Fruit fly (Drosophila melanogaster) whole organism, embryonic: Measurements from ENCODE around the gene Wsck.

Source experiments
- BEAF-32 ChIP-seq: fragments of 200-800 bp; sonication (Bioruptor generic); optimal IDR thresholded peaks from 3 replicates; lab custom pipeline; 2017; ENCODE audit warnings: missing biosample characterization, missing genetic modification characterization, mild to moderate bottlenecking, moderate library complexity, missing genetic modification reagents
- Blimp-1 ChIP-seq: fragments of 200-800 bp; sonication (Bioruptor generic); optimal IDR thresholded peaks from 3 replicates; lab custom pipeline; 2018; ENCODE audit warnings: missing biosample characterization, missing genetic modification characterization, mild to moderate bottlenecking, moderate library complexity, missing genetic modification reagents
- CG10209 ChIP-seq: fragments of 200-800 bp; sonication (Bioruptor generic); optimal IDR thresholded peaks from 3 replicates; lab custom pipeline; 2017; ENCODE audit warnings: missing biosample characterization, mild to moderate bottlenecking, missing genetic modification characterization, missing genetic modification reagents
- CG11093 ChIP-seq: fragments of 200-800 bp; sonication (Bioruptor generic); IDR thresholded peaks from 3 replicates; pipeline ENCODE4 v1.3.6; 2022; ENCODE audit warnings: missing biosample characterization, missing genetic modification characterization
- CG11504 ChIP-seq: fragments of 200-800 bp; sonication (Bioruptor generic); optimal IDR thresholded peaks from 3 replicates; lab custom pipeline; 2019; ENCODE audit warnings: missing biosample characterization, mild to moderate bottlenecking, missing genetic modification characterization, moderate library complexity
- CG13894 ChIP-seq: fragments of 200-800 bp; sonication (Bioruptor generic); optimal IDR thresholded peaks from 3 replicates; lab custom pipeline; 2018; ENCODE audit warnings: missing biosample characterization, mild to moderate bottlenecking, missing genetic modification characterization, moderate library complexity
- CG14667 ChIP-seq: fragments of 200-800 bp; sonication (Bioruptor generic); IDR thresholded peaks from 2 replicates; pipeline ENCODE4 v1.3.6; 2022; ENCODE audit warnings: missing biosample characterization, missing genetic modification characterization
- CG17328 ChIP-seq: fragments of 200-800 bp; sonication (Bioruptor generic); IDR thresholded peaks from 2 replicates; pipeline ENCODE4 v1.3.6; 2022; ENCODE audit warnings: missing biosample characterization, missing genetic modification characterization
- CG18011 ChIP-seq: fragments of 200-800 bp; sonication (Bioruptor generic); optimal IDR thresholded peaks from 2 replicates; lab custom pipeline; 2017; ENCODE audit warnings: missing biosample characterization, missing genetic modification characterization, mild to moderate bottlenecking, moderate library complexity, missing genotype
- CG2712 ChIP-seq: fragments of 200-800 bp; optimal IDR thresholded peaks from 3 replicates; lab custom pipeline; 2019; ENCODE audit warnings: missing biosample characterization, mild to moderate bottlenecking, missing genetic modification characterization, moderate library complexity
- CG30431 ChIP-seq: fragments of 200-800 bp; sonication (Bioruptor generic); optimal IDR thresholded peaks from 2 replicates; lab custom pipeline; 2017; ENCODE audit warnings: missing biosample characterization, missing genetic modification characterization
- CG31388 ChIP-seq: fragments of 200-800 bp; sonication (Bioruptor generic); optimal IDR thresholded peaks from 2 replicates; lab custom pipeline; 2016; ENCODE audit warnings: missing biosample characterization, missing genetic modification characterization
- CG6175 ChIP-seq: fragments of 200-800 bp; sonication (Bioruptor generic); IDR thresholded peaks from 3 replicates; pipeline ENCODE4 v1.3.6; 2022; ENCODE audit warnings: missing biosample characterization, missing genetic modification characterization
- CG7928 ChIP-seq: fragments of 200-800 bp; sonication (Bioruptor generic); optimal IDR thresholded peaks from 2 replicates; lab custom pipeline; 2017; ENCODE audit warnings: missing biosample characterization, mild to moderate bottlenecking, missing genetic modification characterization
- CG9817 ChIP-seq: fragments of 200-800 bp; sonication (Bioruptor generic); optimal IDR thresholded peaks from 2 replicates; lab custom pipeline; 2018; ENCODE audit warnings: missing biosample characterization, mild to moderate bottlenecking, missing genetic modification characterization, moderate library complexity
- CG9876 ChIP-seq: fragments of 200-800 bp; sonication (Bioruptor generic); optimal IDR thresholded peaks from 2 replicates; lab custom pipeline; 2016; ENCODE audit warnings: missing biosample characterization, missing genetic modification characterization
- CkIIα-i1 ChIP-seq: fragments of 200-800 bp; sonication (Bioruptor generic); IDR thresholded peaks from 2 replicates; pipeline ENCODE4 v1.3.6; 2022; ENCODE audit warnings: missing biosample characterization, missing genetic modification characterization
- Dek ChIP-seq: fragments of 200-800 bp; sonication (Bioruptor generic); optimal IDR thresholded peaks from 3 replicates; lab custom pipeline; 2019; ENCODE audit warnings: missing biosample characterization, mild to moderate bottlenecking, missing genetic modification characterization, moderate library complexity
- E2f1 ChIP-seq: fragments of 200-800 bp; sonication (Bioruptor generic); IDR thresholded peaks from 2 replicates; pipeline ENCODE4 v1.3.6; 2022; ENCODE audit warnings: missing biosample characterization, missing genetic modification characterization
- Fer2 ChIP-seq: fragments of 200-800 bp; sonication (Bioruptor generic); optimal IDR thresholded peaks from 2 replicates; lab custom pipeline; 2018; ENCODE audit warnings: missing biosample characterization, mild to moderate bottlenecking, missing genetic modification characterization, moderate library complexity
- Hand ChIP-seq: fragments of 200-800 bp; sonication (Bioruptor generic); optimal IDR thresholded peaks from 2 replicates; lab custom pipeline; 2017; ENCODE audit warnings: mild to moderate bottlenecking, missing biosample characterization, missing genetic modification reagents, missing genetic modification characterization
- Hr39 ChIP-seq: fragments of >200 bp; optimal IDR thresholded peaks from 2 replicates; lab custom pipeline; 2017
- Kr ChIP-seq: fragments of 200-800 bp; sonication (Bioruptor generic); optimal IDR thresholded peaks from 2 replicates; lab custom pipeline; 2017; ENCODE audit warnings: missing biosample characterization, mild to moderate bottlenecking, missing genetic modification characterization
- NfI ChIP-seq: fragments of 200-800 bp; sonication (Bioruptor generic); optimal IDR thresholded peaks from 3 replicates; lab custom pipeline; 2018; ENCODE audit warnings: missing biosample characterization, mild to moderate bottlenecking, missing genetic modification characterization, moderate library complexity
- Optix ChIP-seq: fragments of 200-800 bp; sonication (Bioruptor generic); IDR thresholded peaks from 3 replicates; pipeline ENCODE4 v1.3.6; 2022; ENCODE audit warnings: missing biosample characterization, missing genetic modification characterization
- Ptx1 ChIP-seq: fragments of 200-800 bp; sonication (Bioruptor generic); IDR thresholded peaks from 2 replicates; pipeline ENCODE4 v1.3.6; 2022; ENCODE audit warnings: missing biosample characterization, missing genetic modification characterization
- az2 ChIP-seq: fragments of 200-800 bp; sonication (Bioruptor generic); optimal IDR thresholded peaks from 3 replicates; lab custom pipeline; 2016; ENCODE audit warnings: missing biosample characterization, missing genetic modification characterization
- chif ChIP-seq, 2 experiments: fragments of 200-800 bp; sonication (Bioruptor generic); optimal IDR thresholded peaks; 3 replicates each; lab custom pipeline; 2016; ENCODE audit warnings: missing biosample characterization in 2 of 2, missing genetic modification characterization in 2 of 2
- chm ChIP-seq: fragments of 200-800 bp; sonication (Bioruptor generic); IDR thresholded peaks from 2 replicates; pipeline ENCODE4 v1.3.6; 2022; ENCODE audit warnings: missing biosample characterization, missing genetic modification characterization
- dm ChIP-seq: fragments of 200-800 bp; sonication (Bioruptor generic); optimal IDR thresholded peaks from 3 replicates; lab custom pipeline; 2016; ENCODE audit warnings: missing biosample characterization, missing genetic modification characterization
- dmrt99B ChIP-seq: fragments of 200-800 bp; sonication (Bioruptor generic); optimal IDR thresholded peaks from 2 replicates; lab custom pipeline; 2018; ENCODE audit warnings: missing biosample characterization, mild to moderate bottlenecking, missing genetic modification characterization, moderate library complexity
- dpn ChIP-seq, 2 experiments: fragments of 200-800 bp; sonication (Bioruptor generic); optimal IDR thresholded peaks; 3 replicates each; lab custom pipeline; 2016; ENCODE audit warnings: missing biosample characterization in 2 of 2, missing genetic modification characterization in 2 of 2
- en ChIP-seq: fragments of 200-800 bp; sonication (Bioruptor generic); optimal IDR thresholded peaks from 2 replicates; lab custom pipeline; 2016; ENCODE audit warnings: missing biosample characterization, missing genetic modification characterization
- eve ChIP-seq, 2 experiments: fragments of >200 bp; optimal IDR thresholded peaks; 2 replicates each; lab custom pipeline; 2017; ENCODE audit warnings: missing biosample characterization in 2 of 2, missing genetic modification characterization in 2 of 2
- kni ChIP-seq: fragments of 200-800 bp; sonication (Bioruptor generic); optimal IDR thresholded peaks from 3 replicates; lab custom pipeline; 2017; ENCODE audit warnings: mild to moderate bottlenecking, missing biosample characterization, missing genetic modification reagents, missing genetic modification characterization
- lab ChIP-seq: fragments of 200-800 bp; sonication (Bioruptor generic); optimal IDR thresholded peaks from 3 replicates; lab custom pipeline; 2017; ENCODE audit warnings: missing biosample characterization, missing genetic modification characterization, mild to moderate bottlenecking, moderate library complexity, missing genetic modification reagents
- lbe ChIP-seq: fragments of 200-800 bp; sonication (Bioruptor generic); optimal IDR thresholded peaks from 2 replicates; lab custom pipeline; 2016; ENCODE audit warnings: missing biosample characterization, mild to moderate bottlenecking, missing genetic modification characterization
- nom ChIP-seq: fragments of 200-800 bp; sonication (Bioruptor generic); optimal IDR thresholded peaks from 2 replicates; lab custom pipeline; 2017; ENCODE audit warnings: missing biosample characterization, missing genetic modification characterization, mild to moderate bottlenecking, moderate library complexity, missing genetic modification reagents
- pan ChIP-seq, 4 experiments: fragments of >200 bp in 3 of 4; fragments of 200-800 bp in 1 of 4; sonication (Bioruptor generic) in 1 of 4; optimal IDR thresholded peaks in 3 of 4; IDR thresholded peaks in 1 of 4; 2 replicates each; pipeline versions ENCODE4 v1.3.6 to Lab custom; 2017 to 2022; ENCODE audit warnings: missing biosample characterization in 2 of 4, missing genetic modification characterization in 2 of 4, mixed read lengths in 1 of 4
- psq ChIP-seq: fragments of 200-800 bp; sonication (Bioruptor generic); optimal IDR thresholded peaks from 2 replicates; lab custom pipeline; 2017; ENCODE audit warnings: missing biosample characterization, missing genetic modification characterization
- rib ChIP-seq: fragments of 200-800 bp; sonication (Bioruptor generic); IDR thresholded peaks from 2 replicates; pipeline ENCODE4 v1.3.6; 2022; ENCODE audit warnings: missing biosample characterization, missing genetic modification characterization
- scrt ChIP-seq: fragments of 200-800 bp; sonication (Bioruptor generic); optimal IDR thresholded peaks from 2 replicates; lab custom pipeline; 2018; ENCODE audit warnings: missing biosample characterization, mild to moderate bottlenecking, missing genetic modification characterization, moderate library complexity
- sd ChIP-seq: fragments of 200-800 bp; sonication (Bioruptor generic); optimal IDR thresholded peaks from 3 replicates; lab custom pipeline; 2018; ENCODE audit warnings: missing biosample characterization, mild to moderate bottlenecking, missing genetic modification characterization, moderate library complexity
- sens-2 ChIP-seq: fragments of 200-800 bp; sonication (Bioruptor generic); IDR thresholded peaks from 2 replicates; pipeline ENCODE4 v1.3.6; 2022; ENCODE audit warnings: missing biosample characterization, missing genetic modification characterization
- slbo ChIP-seq: fragments of 200-800 bp; sonication (Bioruptor generic); IDR thresholded peaks from 2 replicates; pipeline ENCODE4 v1.3.6; 2022; ENCODE audit warnings: missing biosample characterization, missing genetic modification characterization
- ssp ChIP-seq: fragments of 200-800 bp; sonication (Bioruptor generic); IDR thresholded peaks from 2 replicates; pipeline ENCODE4 v1.3.6; 2022; ENCODE audit warnings: missing biosample characterization, missing genetic modification characterization
- unc-4 ChIP-seq: fragments of 200-800 bp; sonication (Bioruptor generic); IDR thresholded peaks from 2 replicates; pipeline ENCODE4 v1.3.6; 2022; ENCODE audit warnings: missing biosample characterization, missing genetic modification characterization; ENCODE audit not compliant: partially characterized antibody
- vnd ChIP-seq: fragments of 200-800 bp; sonication (Bioruptor generic); IDR thresholded peaks from 3 replicates; pipeline ENCODE4 v1.3.6; 2022; ENCODE audit warnings: missing biosample characterization, missing genetic modification characterization; ENCODE audit not compliant: partially characterized antibody
- wdn ChIP-seq: fragments of 200-800 bp; sonication (Bioruptor generic); IDR thresholded peaks from 2 replicates; pipeline ENCODE4 v1.3.6; 2022; ENCODE audit warnings: missing biosample characterization, missing genetic modification characterization

Wsck gene

DNA sequence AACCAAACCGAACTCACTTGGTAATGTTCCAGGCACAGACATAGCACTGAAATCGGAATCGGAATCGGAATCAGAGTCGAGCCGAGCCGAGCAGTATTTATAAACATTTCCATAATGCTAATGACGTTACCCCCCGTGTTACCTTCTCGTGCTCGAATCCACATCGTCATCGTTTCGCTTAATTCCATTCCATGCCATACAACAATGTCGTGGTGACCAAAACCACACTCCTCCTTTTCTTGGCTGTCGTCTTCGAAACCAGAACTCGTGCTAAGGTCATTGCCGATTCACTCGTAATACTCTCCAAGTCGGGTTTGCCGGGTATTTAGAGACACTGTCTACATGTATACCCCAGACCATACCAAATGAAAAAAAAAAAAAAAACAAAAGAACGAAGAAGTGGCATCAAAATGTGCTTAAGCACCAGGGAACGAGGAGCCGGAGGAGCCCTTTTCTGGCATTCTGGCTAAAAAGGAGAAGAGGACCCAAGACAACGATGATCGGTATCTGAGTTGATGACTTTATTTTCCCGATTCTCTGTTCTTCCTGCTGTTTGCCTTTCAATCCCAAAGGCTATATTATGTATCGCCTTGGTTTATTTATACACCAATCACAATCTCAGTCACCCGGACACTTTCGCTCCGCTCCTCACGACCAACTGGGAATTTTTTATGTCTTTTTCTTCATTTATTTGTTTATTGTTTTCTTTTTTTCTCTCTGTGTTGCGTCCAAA lies 26.3 kb downstream of the Wsck start (continued):
- TF ChIP-seq CG30431 (GFP tag; lab: Kevin White, UChicago) (no peak), sens-2 (no peak), CG13894 (tag; lab: Kevin White, UChicago) (peak; percentile 81), unc-4 (no peak), Hand (GFP tag; lab: Kevin White, UChicago) (no peak), eve (GFP tag; optimal IDR thresholded peaks at IDR 0.05; lab: Kevin White, UChicago) (peak in 1 of 2 experiments; percentile 25), NfI (GFP tag; lab: Kevin White, UChicago) (no peak), CG6175 (GFP tag; lab: Robert Waterston, UW) (no peak), CG11504 (tag; lab: Kevin White, UChicago) (no peak), chm (GFP tag; lab: Robert Waterston, UW) (0 out of 2 replicates have a peak, but pooled peaks have one; percentile 23), scrt (GFP tag; lab: Kevin White, UChicago) (no peak), CG31388 (no peak), dmrt99B (no peak), ssp (GFP tag; lab: Robert Waterston, UW) (no peak), CG18011 (GFP tag; lab: Kevin White, UChicago) (no peak), lab (GFP tag; lab: Kevin White, UChicago) (no peak), az2 (GFP tag; lab: Kevin White, UChicago) (no peak), wdn (GFP tag; lab: Robert Waterston, UW) (no peak), CG2712 (tag; lab: Kevin White, UChicago) (peak; percentile 11), Optix (GFP tag; lab: Robert Waterston, UW) (no peak), Hr39 (lab: Kevin White, UChicago) (no peak), chif (GFP tag; optimal IDR thresholded peaks at IDR 0.05; lab: Kevin White, UChicago) (no peak), CG14667 (GFP tag; lab: Robert Waterston, UW) (no peak), vnd (GFP tag; lab: Robert Waterston, UW) (no peak), Blimp-1 (peak; percentile 42), lbe (GFP tag; lab: Kevin White, UChicago) (peak; percentile 62), CkIIα-i1 (GFP tag; lab: Robert Waterston, UW) (no peak), Ptx1 (GFP tag; lab: Robert Waterston, UW) (no peak), CG9876 (GFP tag; lab: Kevin White, UChicago) (no peak), Dek (no peak), CG11093 (GFP tag; lab: Robert Waterston, UW) (no peak), Kr (GFP tag; lab: Kevin White, UChicago) (no peak), slbo (GFP tag; lab: Robert Waterston, UW) (no peak), dm (GFP tag; lab: Kevin White, UChicago) (no peak), CG7928 (no peak), Fer2 (tag; lab: Kevin White, UChicago) (no peak), en (no peak), rib (no peak), E2f1 (GFP tag; lab: Robert Waterston, UW) (no peak), nom (GFP tag; lab: Kevin White, UChicago) (peak; percentile 80), psq (GFP tag; lab: Kevin White, UChicago) (no peak), sd (tag; lab: Kevin White, UChicago) (peak; percentile 37), CG10209 (GFP tag; lab: Kevin White, UChicago) (no peak), kni (GFP tag; lab: Kevin White, UChicago) (peak; percentile 1), BEAF-32 (GFP tag; lab: Kevin White, UChicago) (no peak), pan (optimal IDR thresholded peaks at IDR 0.05; lab: Kevin White, UChicago) (no peak), pan (GFP tag; optimal IDR thresholded peaks at IDR 0.05 in 1 of 2, IDR thresholded peaks at IDR 0.05 in 1 of 2) (no peak), dpn (GFP tag; optimal IDR thresholded peaks at IDR 0.05; lab: Kevin White, UChicago) (no peak), CG17328 (GFP tag; lab: Robert Waterston, UW) (no peak), CG9817 (no peak)
